Fruit fly (Drosophila melanogaster): ENCODE data around the gene CG33281.

- TF ChIP-seq CG6276 (GFP tag; optimal IDR thresholded peaks at IDR 0.05) (no peak), Ets96B (tag; optimal IDR thresholded peaks at IDR 0.05) (no peak), CG6792 (GFP tag; optimal IDR thresholded peaks at IDR 0.05) (no peak), Eip78C (GFP tag) (no peak), Smox (GFP tag; optimal IDR thresholded peaks at IDR 0.05) (no peak), CG11762 (GFP tag; optimal IDR thresholded peaks at IDR 0.05; ENCODE audit: insufficient read depth) (no peak), ss (GFP tag; optimal IDR thresholded peaks at IDR 0.05) (no peak), fd59A (GFP tag; optimal IDR thresholded peaks at IDR 0.05) (no peak), CG10631 (GFP tag; optimal IDR thresholded peaks at IDR 0.05) (no peak), acj6 (GFP tag; optimal IDR thresholded peaks at IDR 0.05) (no peak)
These were observed at the start of gene CG33281 for dm6 chr2L:3323319-3324287.
